Fruit fly (Drosophila melanogaster): ENCODE measurements around the gene CG7523.

Gene CG7523

dm6 chr3R:17619726-17620282 is 50.9 kb downstream of the CG7523 start (continued):
- TF ChIP-seq Poxn (GFP tag; IDR thresholded peaks at IDR 0.05) (no peak), dpn (GFP tag; optimal IDR thresholded peaks at IDR 0.05) (no peak), dm (GFP tag; optimal IDR thresholded peaks at IDR 0.05) (no peak), CG12744 (GFP tag; optimal IDR thresholded peaks at IDR 0.05) (no peak), B-H2 (GFP tag; optimal IDR thresholded peaks at IDR 0.05) (no peak), pho (GFP tag; optimal IDR thresholded peaks at IDR 0.05) (no peak), zfh1 (GFP tag; IDR thresholded peaks at IDR 0.05) (no peak), fd102C (GFP tag; optimal IDR thresholded peaks at IDR 0.05) (no peak), Gsc (GFP tag; IDR thresholded peaks at IDR 0.05) (no peak), CG16863 (GFP tag; optimal IDR thresholded peaks at IDR 0.05) (no peak), CG12236 (GFP tag; optimal IDR thresholded peaks at IDR 0.05) (no peak), Bdp1 (GFP tag; optimal IDR thresholded peaks at IDR 0.05) (peak; percentile 99), CG17802 (tag; optimal IDR thresholded peaks at IDR 0.05) (no peak), Blimp-1 (GFP tag; optimal IDR thresholded peaks at IDR 0.05) (no peak), sima (GFP tag; optimal IDR thresholded peaks at IDR 0.05) (no peak), Sox100B (GFP tag; optimal IDR thresholded peaks at IDR 0.05) (no peak), CG8281 (tag; optimal IDR thresholded peaks at IDR 0.05) (no peak), CG9876 (GFP tag; optimal IDR thresholded peaks at IDR 0.05) (no peak), gfzf (GFP tag; optimal IDR thresholded peaks at IDR 0.05) (no peak), CG8359 (GFP tag; optimal IDR thresholded peaks at IDR 0.05; ENCODE audit: borderline replicate concordance) (no peak), CG14667 (GFP tag; IDR thresholded peaks at IDR 0.05) (no peak), CG5953 (GFP tag; IDR thresholded peaks at IDR 0.05) (no peak; the same call in 1 of the 2 replicates), CG14050 (GFP tag; IDR thresholded peaks at IDR 0.05) (no peak), Hr51 (GFP tag; optimal IDR thresholded peaks at IDR 0.05) (no peak), phol (tag; optimal IDR thresholded peaks at IDR 0.05) (no peak), hbn (GFP tag; IDR thresholded peaks at IDR 0.05; ENCODE audit: partially characterized antibody) (peak; percentile 41; the same call in 1 of the 2 replicates), Hmx (GFP tag; optimal IDR thresholded peaks at IDR 0.05) (no peak), CG11696 (GFP tag; IDR thresholded peaks at IDR 0.05) (no peak), Spps (tag; optimal IDR thresholded peaks at IDR 0.05) (peak; percentile 21), nmo (GFP tag; optimal IDR thresholded peaks at IDR 0.05) (no peak), CG6854 (GFP tag; optimal IDR thresholded peaks at IDR 0.05) (no peak), CG10366 (GFP tag; IDR thresholded peaks at IDR 0.05) (no peak), CG16813 (GFP tag; IDR thresholded peaks at IDR 0.05; ENCODE audit: partially characterized antibody) (peak; percentile 94), CG5180 (GFP tag; optimal IDR thresholded peaks at IDR 0.05) (no peak), sqz (GFP tag; optimal IDR thresholded peaks at IDR 0.05) (peak; percentile 48), stc (GFP tag; IDR thresholded peaks at IDR 0.05) (peak; percentile 21; the same call in 1 of the 2 replicates), oc (tag; optimal IDR thresholded peaks at IDR 0.05) (peak; percentile 7), ken (GFP tag; IDR thresholded peaks at IDR 0.05) (no peak), CG17829 (tag; optimal IDR thresholded peaks at IDR 0.05) (peak; percentile 56), Lpt (GFP tag; optimal IDR thresholded peaks at IDR 0.05) (no peak), CG13424 (tag; optimal IDR thresholded peaks at IDR 0.05) (no peak), exex (tag; optimal IDR thresholded peaks at IDR 0.05) (peak; percentile 45), HLH4C (GFP tag; IDR thresholded peaks at IDR 0.05; ENCODE audit: partially characterized antibody) (peak; percentile 89), CG43689 (GFP tag; IDR thresholded peaks at IDR 0.05) (no peak), unc-4 (GFP tag; IDR thresholded peaks at IDR 0.05; ENCODE audit: partially characterized antibody) (peak; percentile 60; the same call in 1 of the 2 replicates), trh (GFP tag; optimal IDR thresholded peaks at IDR 0.05) (no peak), Med (GFP tag) (peak; percentile 73), ewg (GFP tag; optimal IDR thresholded peaks at IDR 0.05) (no peak), Dref (GFP tag; IDR thresholded peaks at IDR 0.05) (no peak), Xbp1 (GFP tag; optimal IDR thresholded peaks at IDR 0.05) (no peak)
